Worm (Caenorhabditis elegans) whole organism, young adult: ENCODE measurements around the gene abhd-14.

Source experiments
- B0019.2 ChIP-seq: fragments of 200-800 bp; sonication (Bioruptor generic); conservative IDR thresholded peaks from 2 replicates; pipeline ENCODE4 v1.3.6; 2022; ENCODE audit warnings: missing genetic modification reagents, missing genetic modification characterization, missing compliant biosample characterization
- B0261.1 ChIP-seq: sonication (generic microtip); optimal IDR thresholded peaks from 2 replicates; lab custom pipeline; 2016; ENCODE audit warnings: mild to moderate bottlenecking, missing genetic modification characterization, moderate library complexity, missing compliant biosample characterization
- B0336.3 ChIP-seq: fragments of 200-800 bp; sonication (Bioruptor generic); IDR thresholded peaks from 2 replicates; pipeline ENCODE4 v1.3.6; 2022; ENCODE audit warnings: missing genetic modification characterization, missing compliant biosample characterization
- C06A6.2 ChIP-seq: fragments of 200-800 bp; sonication (Bioruptor generic); conservative IDR thresholded peaks from 2 replicates; pipeline ENCODE4 v1.3.6; 2022; ENCODE audit warnings: missing genetic modification characterization, missing compliant biosample characterization
- C17E4.6 ChIP-seq: fragments of 200-800 bp; sonication (Bioruptor generic); IDR thresholded peaks from 2 replicates; pipeline ENCODE4 v1.3.6; 2022; ENCODE audit warnings: missing genetic modification reagents, missing genetic modification characterization, missing compliant biosample characterization
- D2030.7 ChIP-seq: fragments of 200-800 bp; sonication (Bioruptor generic); IDR thresholded peaks from 2 replicates; pipeline ENCODE4 v1.3.6; 2022; ENCODE audit warnings: missing genetic modification reagents, missing genetic modification characterization, missing compliant biosample characterization
- F49E8.2 ChIP-seq: sonication (generic microtip); optimal IDR thresholded peaks from 3 replicates; lab custom pipeline; 2017; ENCODE audit warnings: missing genetic modification characterization, mild to moderate bottlenecking, missing compliant biosample characterization, antibody characterized with exemption, moderate library complexity; ENCODE audit not compliant: insufficient read depth
- F57A8.1 ChIP-seq: fragments of 200-800 bp; sonication (Bioruptor generic); optimal IDR thresholded peaks from 2 replicates; lab custom pipeline; 2018; ENCODE audit warnings: mild to moderate bottlenecking, missing genetic modification characterization, moderate library complexity, missing compliant biosample characterization
- K12H6.12 ChIP-seq: fragments of 200-800 bp; sonication (Bioruptor generic); optimal IDR thresholded peaks from 2 replicates; lab custom pipeline; 2018; ENCODE audit warnings: mild to moderate bottlenecking, missing genetic modification characterization, missing compliant biosample characterization
- Y53G8AR.9 ChIP-seq: fragments of 200-800 bp; sonication (Bioruptor generic); conservative IDR thresholded peaks from 2 replicates; pipeline ENCODE4 v1.3.6; 2022; ENCODE audit warnings: missing genetic modification reagents, missing genetic modification characterization, missing compliant biosample characterization
- Y67H2A.10 ChIP-seq: fragments of 200-800 bp; sonication (Bioruptor generic); conservative IDR thresholded peaks from 2 replicates; pipeline ENCODE4 v1.3.6; 2022; ENCODE audit warnings: missing genetic modification reagents, missing genetic modification characterization, missing compliant biosample characterization
- Y79H2A.3 ChIP-seq: fragments of 200-800 bp; sonication (Bioruptor generic); conservative IDR thresholded peaks from 2 replicates; pipeline ENCODE4 v1.3.6; 2022; ENCODE audit warnings: missing genetic modification reagents, missing genetic modification characterization, missing compliant biosample characterization
- ama-1 ChIP-seq, 3 experiments: fragments of 150-350 bp in 1 of 3; sonication (generic microtip) in 2 of 3; optimal IDR thresholded peaks; 2 replicates each; lab custom pipeline; 2014 to 2018; ENCODE audit warnings: missing biosample characterization in 2 of 3, missing genetic modification characterization in 2 of 3, missing genetic modification reagents in 2 of 3
- athp-1 ChIP-seq: sonication (generic microtip); optimal IDR thresholded peaks from 2 replicates; lab custom pipeline; 2017; ENCODE audit warnings: mild to moderate bottlenecking, missing genetic modification characterization, missing compliant biosample characterization
- ccch-3 ChIP-seq: fragments of 200-800 bp; sonication (Bioruptor generic); optimal IDR thresholded peaks from 2 replicates; lab custom pipeline; 2018; ENCODE audit warnings: mild to moderate bottlenecking, missing genetic modification characterization, missing compliant biosample characterization
- cebp-2 ChIP-seq: fragments of 200-800 bp; sonication (Bioruptor generic); IDR thresholded peaks from 2 replicates; pipeline ENCODE4 v1.3.6; 2022; ENCODE audit warnings: missing genetic modification characterization, missing compliant biosample characterization
- ceh-79 ChIP-seq: sonication (generic microtip); optimal IDR thresholded peaks from 2 replicates; lab custom pipeline; 2017; ENCODE audit warnings: mild to moderate bottlenecking, missing genetic modification characterization, missing compliant biosample characterization
- egrh-3 ChIP-seq: fragments of 200-800 bp; sonication (Bioruptor generic); IDR thresholded peaks from 2 replicates; pipeline ENCODE4 v1.3.6; 2022; ENCODE audit warnings: missing genetic modification reagents, missing genetic modification characterization, missing compliant biosample characterization
- ets-4 ChIP-seq: fragments of 200-800 bp; sonication (Bioruptor generic); optimal IDR thresholded peaks from 2 replicates; lab custom pipeline; 2018; ENCODE audit warnings: mild to moderate bottlenecking, missing genetic modification characterization, missing compliant biosample characterization
- fkh-3 ChIP-seq: sonication (generic microtip); optimal IDR thresholded peaks from 2 replicates; lab custom pipeline; 2016; ENCODE audit warnings: mild to moderate bottlenecking, missing genetic modification characterization, missing compliant biosample characterization
- gei-17 ChIP-seq: fragments of 200-800 bp; sonication (Bioruptor generic); optimal IDR thresholded peaks from 2 replicates; lab custom pipeline; 2018; ENCODE audit warnings: mild to moderate bottlenecking, missing genetic modification characterization, missing compliant biosample characterization
- hlh-12 ChIP-seq: sonication (generic microtip); optimal IDR thresholded peaks from 2 replicates; lab custom pipeline; 2016; ENCODE audit warnings: missing genetic modification characterization, missing compliant biosample characterization
- hlh-26 ChIP-seq: fragments of 200-800 bp; sonication (Bioruptor generic); conservative IDR thresholded peaks from 2 replicates; pipeline ENCODE4 v1.3.6; 2022; ENCODE audit warnings: missing genetic modification reagents, missing genetic modification characterization, missing compliant biosample characterization
- hmg-20 ChIP-seq: fragments of 200-800 bp; sonication (Bioruptor generic); IDR thresholded peaks from 2 replicates; pipeline ENCODE4 v1.3.6; 2022; ENCODE audit warnings: missing genetic modification reagents, missing genetic modification characterization, missing compliant biosample characterization
- let-607 ChIP-seq, 2 experiments: fragments of 200-800 bp in 1 of 2; sonication (Bioruptor generic) in 1 of 2; sonication (generic microtip) in 1 of 2; optimal IDR thresholded peaks; 2 replicates each; lab custom pipeline; 2016 to 2018; ENCODE audit warnings: mild to moderate bottlenecking in 2 of 2, missing compliant biosample characterization in 2 of 2, missing genetic modification characterization in 2 of 2, moderate library complexity in 2 of 2, missing genotype in 1 of 2
- lin-26 ChIP-seq: fragments of 200-800 bp; sonication (Bioruptor generic); IDR thresholded peaks from 2 replicates; pipeline ENCODE4 v1.3.6; 2022; ENCODE audit warnings: missing genetic modification reagents, missing genetic modification characterization, missing compliant biosample characterization
- lin-40 ChIP-seq: sonication (generic microtip); optimal IDR thresholded peaks from 2 replicates; lab custom pipeline; 2016; ENCODE audit warnings: missing genetic modification characterization, mild to moderate bottlenecking, missing compliant biosample characterization, missing genotype, missing genetic modification reagents
- lin-54 ChIP-seq: fragments of 200-800 bp; sonication (Bioruptor generic); optimal IDR thresholded peaks from 2 replicates; lab custom pipeline; 2018; ENCODE audit warnings: mild to moderate bottlenecking, missing genetic modification characterization, missing compliant biosample characterization
- madf-8 ChIP-seq: fragments of 200-800 bp; sonication (Bioruptor generic); conservative IDR thresholded peaks from 2 replicates; pipeline ENCODE4 v1.3.6; 2022; ENCODE audit warnings: missing genetic modification reagents, missing genetic modification characterization, missing compliant biosample characterization
- mel-28 ChIP-seq: sonication (generic microtip); optimal IDR thresholded peaks from 2 replicates; lab custom pipeline; 2016; ENCODE audit warnings: borderline replicate concordance, mild to moderate bottlenecking, missing genetic modification characterization, missing compliant biosample characterization
- nhr-179 ChIP-seq: sonication (generic microtip); optimal IDR thresholded peaks from 2 replicates; lab custom pipeline; 2016; ENCODE audit warnings: mild to moderate bottlenecking, missing genetic modification characterization, missing compliant biosample characterization
- nhr-90 ChIP-seq: sonication (generic microtip); optimal IDR thresholded peaks from 2 replicates; lab custom pipeline; 2016; ENCODE audit warnings: missing genotype, mild to moderate bottlenecking, missing genetic modification characterization, missing compliant biosample characterization
- rec-8 ChIP-seq, 2 experiments: sonication (generic microtip); optimal IDR thresholded peaks; 2 replicates each; lab custom pipeline; 2016; ENCODE audit warnings: mild to moderate bottlenecking in 2 of 2, missing genetic modification characterization in 2 of 2, missing genetic modification reagents in 2 of 2, missing genotype in 2 of 2, missing biosample characterization in 1 of 2, missing compliant biosample characterization in 1 of 2, moderate library complexity in 1 of 2
- repo-1 ChIP-seq: sonication (generic microtip); optimal IDR thresholded peaks from 2 replicates; lab custom pipeline; 2017; ENCODE audit warnings: mild to moderate bottlenecking, missing genetic modification characterization, missing compliant biosample characterization
- sdz-38 ChIP-seq: sonication (generic microtip); optimal IDR thresholded peaks from 2 replicates; lab custom pipeline; 2016; ENCODE audit warnings: missing genotype, missing genetic modification characterization, missing compliant biosample characterization
- snpc-1.1 ChIP-seq: sonication (generic microtip); optimal IDR thresholded peaks from 2 replicates; lab custom pipeline; 2017; ENCODE audit warnings: missing genetic modification characterization, mild to moderate bottlenecking, missing compliant biosample characterization, antibody characterized with exemption, moderate library complexity, missing genotype, missing genetic modification reagents; ENCODE audit not compliant: insufficient read depth
- snpc-3.4 ChIP-seq: sonication (generic microtip); optimal IDR thresholded peaks from 2 replicates; lab custom pipeline; 2017; ENCODE audit warnings: missing genetic modification characterization, mild to moderate bottlenecking, missing compliant biosample characterization, antibody characterized with exemption, moderate library complexity, missing genotype, missing genetic modification reagents
- snpc-4 ChIP-seq, 5 experiments: fragments of 150-350 bp in 1 of 5; sonication (generic microtip) in 4 of 5; optimal IDR thresholded peaks; 2 replicates each; lab custom pipeline; 2014 to 2018; ENCODE audit warnings: missing genetic modification characterization in 5 of 5, missing biosample characterization in 3 of 5, antibody characterized with exemption in 2 of 5, mild to moderate bottlenecking in 2 of 5, missing compliant biosample characterization in 2 of 5, missing genotype in 2 of 5, moderate library complexity in 2 of 5, missing genetic modification reagents in 1 of 5
- sptf-2 ChIP-seq: fragments of 200-800 bp; sonication (Bioruptor generic); optimal IDR thresholded peaks from 2 replicates; lab custom pipeline; 2018; ENCODE audit warnings: mild to moderate bottlenecking, missing genetic modification characterization, missing compliant biosample characterization
- tbp1 ChIP-seq: fragments of 200-800 bp; sonication (Bioruptor generic); optimal IDR thresholded peaks from 2 replicates; lab custom pipeline; 2018; ENCODE audit warnings: mild to moderate bottlenecking, missing genetic modification characterization, missing compliant biosample characterization
- tbx-9 ChIP-seq: sonication (generic microtip); optimal IDR thresholded peaks from 2 replicates; lab custom pipeline; 2016; ENCODE audit warnings: borderline replicate concordance, missing genetic modification characterization, inconsistent platforms, missing compliant biosample characterization
- unc-130 ChIP-seq: sonication (generic microtip); optimal IDR thresholded peaks from 2 replicates; lab custom pipeline; 2016; ENCODE audit warnings: missing genetic modification reagents, missing genetic modification characterization, missing compliant biosample characterization
- unc-62 ChIP-seq: fragments of 150-350 bp; optimal IDR thresholded peaks from 2 replicates; lab custom pipeline; 2014; ENCODE audit warnings: missing biosample characterization, missing genetic modification reagents, missing genetic modification characterization
- xnd-1 ChIP-seq: sonication (generic microtip); optimal IDR thresholded peaks from 2 replicates; lab custom pipeline; 2016; ENCODE audit warnings: missing genotype, missing genetic modification reagents, missing genetic modification characterization, missing compliant biosample characterization
- zfh-2 ChIP-seq: fragments of 200-800 bp; sonication (Bioruptor generic); conservative IDR thresholded peaks from 2 replicates; pipeline ENCODE4 v1.3.6; 2022; ENCODE audit warnings: missing genetic modification reagents, missing genetic modification characterization, missing compliant biosample characterization
- ztf-18 ChIP-seq: sonication (generic microtip); optimal IDR thresholded peaks from 2 replicates; lab custom pipeline; 2016; ENCODE audit warnings: missing genotype, mild to moderate bottlenecking, missing genetic modification characterization, missing compliant biosample characterization

The abhd-14 gene

DNA sequence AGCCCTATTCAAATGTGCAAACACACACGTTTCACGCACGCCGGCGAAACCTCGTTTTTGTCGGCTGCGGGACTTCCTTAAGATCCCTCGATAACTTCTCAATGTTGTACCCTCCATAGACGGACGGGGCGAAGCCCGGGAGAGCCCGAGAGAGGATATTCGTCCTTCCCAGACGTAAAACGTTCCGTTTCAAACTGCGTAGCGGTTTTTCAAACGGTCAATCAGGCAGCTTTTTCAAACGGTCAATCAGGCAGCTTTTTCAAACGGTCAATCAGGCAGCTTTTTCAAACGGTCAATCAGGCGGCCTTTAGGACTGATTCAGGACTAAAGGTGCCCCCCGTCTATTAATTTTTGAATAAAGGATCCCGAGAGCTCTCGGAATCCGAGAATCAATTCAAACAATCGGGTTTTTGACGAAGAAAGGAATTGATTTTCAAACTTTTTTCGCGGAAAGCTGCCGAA is 38.6 kb downstream of the abhd-14 start (continued):
- TF ChIP-seq F49E8.2 (peak; percentile 98), nhr-90 (peak; percentile 56), nhr-179 (no peak), ets-4 (GFP tag; lab: Kevin White, UChicago) (no peak), snpc-1.1 (tag; lab: Kevin White, UChicago) (peak; percentile 98), tbp1 (peak; percentile 80), madf-8 (peak; percentile 43), Y67H2A.10 (GFP tag; lab: Robert Waterston, UW) (no peak; the same call in 1 of the 2 replicates), ama-1 (optimal IDR thresholded peaks at IDR 0.05; lab: Kevin White, UChicago) (peak; percentile 85), ama-1 (GFP tag; optimal IDR thresholded peaks at IDR 0.05; lab: Kevin White, UChicago) (peak in 1 of 2 experiments; percentile 91), athp-1 (tag; lab: Kevin White, UChicago) (peak; percentile 83), B0261.1 (tag; lab: Kevin White, UChicago) (peak; percentile 24), lin-40 (no peak), fkh-3 (tag; lab: Kevin White, UChicago) (no peak), tbx-9 (tag; lab: Kevin White, UChicago) (peak; percentile 10), D2030.7 (GFP tag; lab: Robert Waterston, UW) (peak; percentile 100), hlh-26 (GFP tag; lab: Robert Waterston, UW) (no peak), lin-54 (GFP tag; lab: Kevin White, UChicago) (peak; percentile 89), gei-17 (GFP tag; lab: Kevin White, UChicago) (no peak), K12H6.12 (tag; lab: Kevin White, UChicago) (peak; percentile 37), let-607 (tag; optimal IDR thresholded peaks at IDR 0.05; lab: Kevin White, UChicago) (peak in 1 of 2 experiments; percentile 45), xnd-1 (peak; percentile 52), repo-1 (peak; percentile 69), C06A6.2 (no peak), rec-8 (tag; optimal IDR thresholded peaks at IDR 0.05; lab: Kevin White, UChicago) (peak; percentile 20 to 80), B0336.3 (GFP tag; lab: Robert Waterston, UW) (peak; percentile 97), Y79H2A.3 (peak; percentile 88; the same call in 1 of the 2 replicates), ceh-79 (tag; lab: Kevin White, UChicago) (peak; percentile 79), cebp-2 (GFP tag; lab: Robert Waterston, UW) (no peak), hlh-12 (tag; lab: Kevin White, UChicago) (peak; percentile 6), sdz-38 (tag; lab: Kevin White, UChicago) (no peak), Y53G8AR.9 (peak; percentile 41; the same call in 1 of the 2 replicates), ccch-3 (no peak), unc-130 (GFP tag; lab: Kevin White, UChicago) (peak; percentile 76), F57A8.1 (GFP tag; lab: Kevin White, UChicago) (no peak), zfh-2 (GFP tag; lab: Robert Waterston, UW) (no peak; the same call in 1 of the 2 replicates), mel-28 (tag; lab: Kevin White, UChicago) (peak; percentile 11), hmg-20 (GFP tag; lab: Robert Waterston, UW) (peak; percentile 63; the same call in 1 of the 2 replicates), C17E4.6 (peak; percentile 84), snpc-3.4 (tag; lab: Kevin White, UChicago) (peak; percentile 98), sptf-2 (GFP tag; lab: Kevin White, UChicago) (peak; percentile 89), unc-62 (GFP tag; lab: Kevin White, UChicago) (no peak), snpc-4 (GFP tag; optimal IDR thresholded peaks at IDR 0.05; lab: Kevin White, UChicago) (peak; percentile 97), snpc-4 (tag; optimal IDR thresholded peaks at IDR 0.05; lab: Kevin White, UChicago) (peak; percentile 97 to 99 (median 98)), ztf-18 (tag; lab: Kevin White, UChicago) (peak; percentile 39), egrh-3 (peak; percentile 35; the same call in 1 of the 2 replicates), lin-26 (GFP tag; lab: Robert Waterston, UW) (peak; percentile 93), B0019.2 (peak; percentile 76)
